Worm (Caenorhabditis elegans): ENCODE results near the gene C53B7.6.

DNA sequence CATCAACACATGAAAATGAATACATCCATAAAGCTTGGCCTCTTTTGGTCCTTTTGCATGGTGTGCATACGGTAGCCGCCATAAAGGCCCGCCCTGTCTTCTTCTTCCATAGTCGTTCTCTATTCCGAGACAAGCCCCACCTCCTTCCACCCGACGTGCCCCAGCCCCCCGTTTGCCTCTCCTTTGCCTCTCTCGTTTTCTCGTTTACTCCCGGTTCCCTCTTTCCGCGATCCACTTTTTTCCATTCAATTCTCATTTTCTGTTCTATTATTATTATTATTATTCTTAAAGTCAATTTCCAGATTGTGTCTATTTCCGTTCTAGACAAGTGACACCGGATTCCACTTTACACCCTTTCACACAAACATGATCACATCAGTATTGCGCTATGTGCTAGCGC is 20.8 kb upstream of the C53B7.6 start, which contains the start of gene unc-6:
- TF ChIP-seq zip-5 (tag; optimal IDR thresholded peaks at IDR 0.05) (no peak), ceh-9 (tag; optimal IDR thresholded peaks at IDR 0.05) (no peak), fkh-10 (GFP tag; optimal IDR thresholded peaks at IDR 0.05) (no peak), ets-4 (tag; optimal IDR thresholded peaks at IDR 0.05) (no peak), ceh-34 (tag; optimal IDR thresholded peaks at IDR 0.05) (no peak), che-1 (tag; optimal IDR thresholded peaks at IDR 0.05) (no peak), ama-1 (optimal IDR thresholded peaks at IDR 0.05) (no peak), dmd-4 (tag; optimal IDR thresholded peaks at IDR 0.05; ENCODE audit: borderline replicate concordance) (no peak)
